Worm (Caenorhabditis elegans) whole organism, L4 larva: ENCODE results near the gene srh-111.

Experiments used
- F49E8.2 ChIP-seq: sonication (generic microtip); optimal IDR thresholded peaks from 2 replicates; lab custom pipeline; 2016; ENCODE audit warnings: missing compliant biosample characterization, mild to moderate bottlenecking, missing genetic modification characterization, borderline replicate concordance
- ZK337.2 ChIP-seq: fragments of 200-800 bp; sonication (Bioruptor generic); IDR thresholded peaks from 2 replicates; pipeline ENCODE4 v1.3.6; 2022; ENCODE audit warnings: missing genetic modification reagents, missing genetic modification characterization, missing compliant biosample characterization
- ceh-32 ChIP-seq: sonication (generic microtip); optimal IDR thresholded peaks from 2 replicates; lab custom pipeline; 2016; ENCODE audit warnings: mild to moderate bottlenecking, missing genetic modification characterization, missing compliant biosample characterization; ENCODE audit not compliant: poor library complexity
- daf-12 ChIP-seq: fragments of 150-350 bp; optimal IDR thresholded peaks from 2 replicates; lab custom pipeline; 2014; ENCODE audit warnings: missing biosample characterization, missing genetic modification reagents, missing genetic modification characterization
- lin-13 ChIP-seq: fragments of 150-350 bp; optimal IDR thresholded peaks from 2 replicates; lab custom pipeline; 2014; ENCODE audit warnings: missing biosample characterization, missing genetic modification reagents, missing genetic modification characterization
- lin-15B ChIP-seq: fragments of 150-350 bp; sonication (generic microtip); optimal IDR thresholded peaks from 3 replicates; lab custom pipeline; 2014; ENCODE audit warnings: missing biosample characterization, missing genetic modification characterization
- mdl-1 ChIP-seq, 2 experiments: fragments of 150-350 bp in 1 of 2; sonication (generic microtip) in 1 of 2; optimal IDR thresholded peaks; 2 replicates each; lab custom pipeline; 2014 to 2017; ENCODE audit warnings: missing biosample characterization in 2 of 2, missing genetic modification characterization in 2 of 2
- nhr-76 ChIP-seq: fragments of 150-350 bp; optimal IDR thresholded peaks from 2 replicates; lab custom pipeline; 2014; ENCODE audit warnings: missing biosample characterization, missing genetic modification characterization
- set-16 ChIP-seq: fragments of 200-800 bp; sonication (Bioruptor generic); IDR thresholded peaks from 2 replicates; pipeline ENCODE4 v1.3.6; 2022; ENCODE audit warnings: missing genetic modification reagents, missing genetic modification characterization, missing compliant biosample characterization
- tag-97 ChIP-seq: fragments of 200-800 bp; sonication (Bioruptor generic); IDR thresholded peaks from 2 replicates; pipeline ENCODE4 v1.3.6; 2022; ENCODE audit warnings: missing genetic modification characterization, missing compliant biosample characterization

DNA sequence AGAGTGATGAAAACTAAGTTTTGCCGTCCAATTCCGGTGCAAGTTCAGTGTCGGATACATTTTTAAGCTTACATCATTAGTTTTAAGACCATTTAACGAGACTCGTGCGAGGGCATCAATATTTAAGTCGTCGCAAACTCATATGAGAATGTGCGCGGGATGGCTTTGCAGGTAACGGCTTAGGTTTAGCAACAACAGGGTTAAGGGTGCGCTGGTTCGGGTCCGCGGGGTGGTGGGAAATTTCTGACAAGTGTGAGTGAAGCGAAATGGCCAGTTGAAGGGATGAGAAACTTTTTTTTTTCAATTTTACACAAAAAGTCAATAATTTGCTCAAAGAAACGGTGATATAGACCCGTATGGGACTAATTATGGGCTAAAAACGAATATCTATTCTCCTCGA is 28.9 kb upstream of the srh-111 start:
- TF ChIP-seq nhr-76 (tag; lab: Kevin White, UChicago) (no peak), mdl-1 (tag; optimal IDR thresholded peaks at IDR 0.05; lab: Kevin White, UChicago) (no peak), lin-13 (GFP tag; lab: Kevin White, UChicago) (no peak), lin-15B (no peak), tag-97 (GFP tag; lab: Robert Waterston, UW) (no peak), set-16 (no peak), F49E8.2 (tag; lab: Kevin White, UChicago) (no peak), ceh-32 (no peak), ZK337.2 (GFP tag; lab: Robert Waterston, UW) (no peak), daf-12 (tag; lab: Kevin White, UChicago) (no peak)
